Fruit fly (Drosophila melanogaster): ENCODE results near the gene CG3437.

CG3437 gene

DNA sequence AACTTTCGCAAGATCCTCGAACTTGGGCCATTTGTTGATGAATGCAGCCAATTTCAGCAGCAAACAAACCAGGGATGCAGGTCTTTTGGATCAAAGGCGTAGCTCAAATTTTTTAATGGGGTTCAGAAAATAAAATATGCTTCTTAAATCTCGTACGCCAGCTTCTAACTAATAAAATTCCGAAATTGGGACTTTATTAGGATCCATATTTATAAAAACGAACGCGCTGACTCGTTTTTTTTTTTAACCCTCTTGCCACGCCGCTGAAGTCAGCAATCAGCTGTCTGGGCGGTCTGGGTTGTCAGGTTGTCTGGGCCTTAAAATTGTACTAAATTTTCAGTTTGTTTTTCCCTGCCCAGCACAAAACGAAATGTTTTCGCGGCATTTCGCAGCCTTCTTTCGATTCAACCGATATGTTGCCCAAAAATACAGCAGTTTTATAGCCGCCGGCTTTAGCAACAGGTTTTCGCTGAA is at the start of gene CG3437 (continued):
- TF ChIP-seq sim (GFP tag; IDR thresholded peaks at IDR 0.05) (peak; percentile 99), MESR4 (GFP tag; optimal IDR thresholded peaks at IDR 0.05) (peak; percentile 84), zfh1 (GFP tag; IDR thresholded peaks at IDR 0.05) (peak; percentile 100), CG1024 (GFP tag; IDR thresholded peaks at IDR 0.05) (peak; percentile 97), sens (GFP tag) (peak; percentile 100), CG33557 (GFP tag; optimal IDR thresholded peaks at IDR 0.05) (peak; percentile 97), CG10366 (GFP tag; IDR thresholded peaks at IDR 0.05) (peak; percentile 99), disco-r (GFP tag; optimal IDR thresholded peaks at IDR 0.05) (peak; percentile 97), salm (tag; optimal IDR thresholded peaks at IDR 0.05) (peak; percentile 97), CG4424 (GFP tag; optimal IDR thresholded peaks at IDR 0.05) (peak; percentile 98), eve (GFP tag; optimal IDR thresholded peaks at IDR 0.05) (no peak), CG1792 (GFP tag; optimal IDR thresholded peaks at IDR 0.05) (peak; percentile 97), CG17802 (tag; optimal IDR thresholded peaks at IDR 0.05) (peak; percentile 93), CG4730 (GFP tag; IDR thresholded peaks at IDR 0.05) (peak; percentile 99), Adf1 (GFP tag; IDR thresholded peaks at IDR 0.05) (peak; percentile 90), Scr (GFP tag; IDR thresholded peaks at IDR 0.05; ENCODE audit: partially characterized antibody) (peak; percentile 29; the same call in 1 of the 2 replicates), Hmr (GFP tag; optimal IDR thresholded peaks at IDR 0.05) (peak; percentile 98), peb (GFP tag; IDR thresholded peaks at IDR 0.05) (peak; percentile 98), CG17328 (GFP tag; IDR thresholded peaks at IDR 0.05) (peak; percentile 99), CG11247 (GFP tag; IDR thresholded peaks at IDR 0.05) (peak; percentile 99), grn (GFP tag; optimal IDR thresholded peaks at IDR 0.05) (peak; percentile 80), CG11723 (GFP tag; optimal IDR thresholded peaks at IDR 0.05) (peak; percentile 97), kah (GFP tag; optimal IDR thresholded peaks at IDR 0.05) (peak; percentile 97), sima (GFP tag; optimal IDR thresholded peaks at IDR 0.05) (peak; percentile 97), Chrac-16 (GFP tag; optimal IDR thresholded peaks at IDR 0.05) (peak; percentile 98), Oli (tag; optimal IDR thresholded peaks at IDR 0.05) (peak; percentile 99), dimm (GFP tag; IDR thresholded peaks at IDR 0.05) (peak; percentile 98), ftz-f1 (GFP tag; optimal IDR thresholded peaks at IDR 0.05) (peak; percentile 88), CG10565 (GFP tag; optimal IDR thresholded peaks at IDR 0.05) (peak; percentile 92), Vsx1 (GFP tag; optimal IDR thresholded peaks at IDR 0.05) (peak; percentile 97), lmd (GFP tag; IDR thresholded peaks at IDR 0.05) (peak; percentile 99), CG4707 (GFP tag; optimal IDR thresholded peaks at IDR 0.05) (peak; percentile 95), CG4328 (GFP tag; optimal IDR thresholded peaks at IDR 0.05) (peak; percentile 97), Lpt (GFP tag; optimal IDR thresholded peaks at IDR 0.05) (no peak), CG10654 (GFP tag; optimal IDR thresholded peaks at IDR 0.05) (peak; percentile 98), NFAT (GFP tag; IDR thresholded peaks at IDR 0.05) (peak; percentile 99), TFAM (GFP tag; optimal IDR thresholded peaks at IDR 0.05) (peak; percentile 94), CG9437 (GFP tag; optimal IDR thresholded peaks at IDR 0.05) (peak; percentile 91), CG15011 (GFP tag; optimal IDR thresholded peaks at IDR 0.05) (peak; percentile 98), Atf6 (GFP tag; IDR thresholded peaks at IDR 0.05) (peak; percentile 99), ase (GFP tag; IDR thresholded peaks at IDR 0.05) (peak; percentile 99), Dfd (GFP tag; optimal IDR thresholded peaks at IDR 0.05) (no peak), Antp (GFP tag; optimal IDR thresholded peaks at IDR 0.05) (peak; percentile 99), danr (GFP tag; IDR thresholded peaks at IDR 0.05) (peak; percentile 99), CG6254 (GFP tag; optimal IDR thresholded peaks at IDR 0.05) (peak; percentile 96), CG12299 (tag; optimal IDR thresholded peaks at IDR 0.05) (peak; percentile 97), dmrt99B (tag; optimal IDR thresholded peaks at IDR 0.05) (peak; percentile 98), CG14014 (GFP tag; IDR thresholded peaks at IDR 0.05) (peak; percentile 99), repo (GFP tag; optimal IDR thresholded peaks at IDR 0.05) (peak; percentile 98), Xrp1 (GFP tag; IDR thresholded peaks at IDR 0.05) (peak; percentile 100), Blimp-1 (GFP tag; optimal IDR thresholded peaks at IDR 0.05) (peak; percentile 97), Rfx (GFP tag; IDR thresholded peaks at IDR 0.05) (peak; percentile 100)
